Fruit fly (Drosophila melanogaster) Kc167 (cell line): ENCODE results near the gene CG5188.

Experiments
- h ChIP-seq: fragments of >200 bp; optimal IDR thresholded peaks from 3 replicates; lab custom pipeline; 2018; ENCODE audit warnings: missing external identifiers
- insv ChIP-seq: fragments of >200 bp; optimal IDR thresholded peaks from 3 replicates; lab custom pipeline; 2018; ENCODE audit warnings: missing external identifiers

DNA sequence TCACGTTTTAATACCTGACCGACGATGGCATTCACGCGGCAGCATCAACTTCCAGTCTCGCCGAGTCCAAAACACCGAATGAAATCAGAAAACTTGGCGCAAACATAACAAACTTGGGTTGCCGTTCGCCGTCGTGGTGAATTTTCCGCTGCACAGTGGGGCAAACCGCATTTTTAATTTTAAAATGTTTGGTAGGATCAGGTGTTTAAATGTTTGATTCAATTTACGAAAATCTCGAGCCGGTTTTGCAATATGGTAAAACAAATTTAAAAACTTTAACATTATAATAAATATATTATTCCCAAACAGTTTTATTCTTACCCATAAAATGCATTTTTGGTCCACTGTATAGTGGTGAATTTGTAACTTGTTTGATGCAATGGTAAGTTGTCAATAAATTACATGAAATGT, 45.6 kb downstream of the CG5188 start, which contains the start of gene RluA-1:
- TF ChIP-seq h (no peak), insv (lab: Kevin White, UChicago) (no peak)
